Fruit fly (Drosophila melanogaster) whole organism, embryonic: ENCODE results near the gene CG10845.

Experiments
- CG10366 ChIP-seq: fragments of 200-800 bp; sonication (Bioruptor generic); IDR thresholded peaks from 2 replicates; pipeline ENCODE4 v1.3.6; 2022; ENCODE audit warnings: missing biosample characterization, missing genetic modification characterization
- CG11456 ChIP-seq: fragments of 200-800 bp; sonication (Bioruptor generic); IDR thresholded peaks from 3 replicates; pipeline ENCODE4 v1.3.6; 2022; ENCODE audit warnings: missing biosample characterization, missing genetic modification characterization
- CG11695 ChIP-seq: fragments of 200-800 bp; sonication (Bioruptor generic); IDR thresholded peaks from 3 replicates; pipeline ENCODE4 v1.3.6; 2022; ENCODE audit warnings: missing biosample characterization, missing genetic modification characterization
- CG11723 ChIP-seq: fragments of 200-800 bp; sonication (Bioruptor generic); optimal IDR thresholded peaks from 2 replicates; lab custom pipeline; 2017; ENCODE audit warnings: missing biosample characterization, mild to moderate bottlenecking, missing genetic modification characterization
- CG13123 ChIP-seq: fragments of 200-800 bp; sonication (Bioruptor generic); optimal IDR thresholded peaks from 2 replicates; lab custom pipeline; 2016; ENCODE audit warnings: missing biosample characterization, missing genetic modification characterization
- CG13624 ChIP-seq: fragments of 200-800 bp; sonication (Bioruptor generic); optimal IDR thresholded peaks from 2 replicates; lab custom pipeline; 2016; ENCODE audit warnings: missing biosample characterization, missing genetic modification characterization
- CG15479 ChIP-seq: fragments of 200-800 bp; sonication (Bioruptor generic); optimal IDR thresholded peaks from 3 replicates; lab custom pipeline; 2019; ENCODE audit warnings: missing biosample characterization, mild to moderate bottlenecking, missing genetic modification characterization, moderate library complexity
- CG16813 ChIP-seq: fragments of 200-800 bp; sonication (Bioruptor generic); IDR thresholded peaks from 3 replicates; pipeline ENCODE4 v1.3.6; 2022; ENCODE audit warnings: missing biosample characterization, missing genetic modification characterization; ENCODE audit not compliant: partially characterized antibody
- CG18011 ChIP-seq: fragments of 200-800 bp; sonication (Bioruptor generic); optimal IDR thresholded peaks from 2 replicates; lab custom pipeline; 2017; ENCODE audit warnings: missing biosample characterization, missing genetic modification characterization, mild to moderate bottlenecking, moderate library complexity, missing genotype
- CG2199 ChIP-seq: fragments of 200-800 bp; sonication (Bioruptor generic); IDR thresholded peaks from 3 replicates; pipeline ENCODE4 v1.3.6; 2022; ENCODE audit warnings: missing biosample characterization, missing genetic modification characterization
- CG2678 ChIP-seq: fragments of 200-800 bp; sonication (Bioruptor generic); optimal IDR thresholded peaks from 3 replicates; lab custom pipeline; 2019; ENCODE audit warnings: missing biosample characterization, mild to moderate bottlenecking, missing genetic modification characterization, moderate library complexity
- CG30020 ChIP-seq: fragments of 200-800 bp; optimal IDR thresholded peaks from 2 replicates; lab custom pipeline; 2019; ENCODE audit warnings: missing biosample characterization, mild to moderate bottlenecking, missing genetic modification characterization, moderate library complexity
- CG31365 ChIP-seq: fragments of 200-800 bp; sonication (Bioruptor generic); optimal IDR thresholded peaks from 2 replicates; lab custom pipeline; 2018; ENCODE audit warnings: missing biosample characterization, mild to moderate bottlenecking, missing genetic modification characterization
- CG4282 ChIP-seq: fragments of 200-800 bp; sonication (Bioruptor generic); optimal IDR thresholded peaks from 2 replicates; lab custom pipeline; 2016; ENCODE audit warnings: missing biosample characterization, missing genetic modification characterization
- CG43689 ChIP-seq: fragments of 200-800 bp; sonication (Bioruptor generic); IDR thresholded peaks from 2 replicates; pipeline ENCODE4 v1.3.6; 2022; ENCODE audit warnings: missing biosample characterization, missing genetic modification characterization
- CG6683 ChIP-seq: fragments of 200-800 bp; sonication (Bioruptor generic); optimal IDR thresholded peaks from 2 replicates; lab custom pipeline; 2017; ENCODE audit warnings: missing biosample characterization, mild to moderate bottlenecking, missing genetic modification characterization, missing genetic modification reagents
- CG6689 ChIP-seq: fragments of 200-800 bp; sonication (Bioruptor generic); IDR thresholded peaks from 2 replicates; pipeline ENCODE4 v1.3.6; 2022; ENCODE audit warnings: missing biosample characterization, missing genetic modification characterization
- CG7357 ChIP-seq: fragments of 200-800 bp; sonication (Bioruptor generic); IDR thresholded peaks from 3 replicates; pipeline ENCODE4 v1.3.6; 2022; ENCODE audit warnings: missing biosample characterization, missing genetic modification characterization
- CG8359 ChIP-seq: fragments of 200-800 bp; sonication (Bioruptor generic); optimal IDR thresholded peaks from 2 replicates; lab custom pipeline; 2017; ENCODE audit warnings: missing biosample characterization, mild to moderate bottlenecking, missing genetic modification characterization, borderline replicate concordance
- CG9932 ChIP-seq: fragments of 200-800 bp; sonication (Bioruptor generic); IDR thresholded peaks from 2 replicates; pipeline ENCODE4 v1.3.6; 2022; ENCODE audit warnings: missing biosample characterization, missing genetic modification characterization
- Doc3 ChIP-seq: fragments of 200-800 bp; sonication (Bioruptor generic); IDR thresholded peaks from 3 replicates; pipeline ENCODE4 v1.3.6; 2022; ENCODE audit warnings: missing biosample characterization, missing genetic modification characterization; ENCODE audit not compliant: partially characterized antibody
- Ets65A ChIP-seq: fragments of 200-800 bp; sonication (Bioruptor generic); peaks from one replicate; lab custom pipeline; 2016; ENCODE audit warnings: missing biosample characterization, missing genetic modification characterization
- HLH3B ChIP-seq: fragments of 200-800 bp; sonication (Bioruptor generic); IDR thresholded peaks from 2 replicates; pipeline ENCODE4 v1.3.6; 2022; ENCODE audit warnings: missing biosample characterization, missing genetic modification characterization
- Hr78 ChIP-seq, 2 experiments: fragments of 200-800 bp in 1 of 2; fragments of >200 bp in 1 of 2; sonication (Bioruptor generic) in 1 of 2; optimal IDR thresholded peaks; 2 replicates each; lab custom pipeline; 2017 to 2019; ENCODE audit warnings: missing biosample characterization in 2 of 2, missing genetic modification characterization in 2 of 2, mild to moderate bottlenecking in 1 of 2, moderate library complexity in 1 of 2
- MESR4 ChIP-seq: fragments of 200-800 bp; sonication (Bioruptor generic); optimal IDR thresholded peaks from 2 replicates; lab custom pipeline; 2018; ENCODE audit warnings: missing biosample characterization, mild to moderate bottlenecking, missing genetic modification characterization, moderate library complexity
- Meics ChIP-seq: fragments of 200-800 bp; sonication (Bioruptor generic); optimal IDR thresholded peaks from 2 replicates; lab custom pipeline; 2017; ENCODE audit warnings: missing biosample characterization, mild to moderate bottlenecking, missing genetic modification characterization
- NC2β ChIP-seq: fragments of 200-800 bp; sonication (Bioruptor generic); optimal IDR thresholded peaks from 2 replicates; lab custom pipeline; 2016; ENCODE audit warnings: missing biosample characterization, missing genetic modification characterization
- NK7.1 ChIP-seq: fragments of 200-800 bp; sonication (Bioruptor generic); optimal IDR thresholded peaks from 3 replicates; lab custom pipeline; 2016; ENCODE audit warnings: missing biosample characterization, missing genetic modification characterization
- Ptx1 ChIP-seq: fragments of 200-800 bp; sonication (Bioruptor generic); IDR thresholded peaks from 2 replicates; pipeline ENCODE4 v1.3.6; 2022; ENCODE audit warnings: missing biosample characterization, missing genetic modification characterization
- Sry-β ChIP-seq: fragments of 200-800 bp; sonication (Bioruptor generic); optimal IDR thresholded peaks from 2 replicates; lab custom pipeline; 2018; ENCODE audit warnings: missing biosample characterization, mild to moderate bottlenecking, missing genetic modification characterization, moderate library complexity
- Stat92E ChIP-seq, 3 experiments: fragments of >200 bp in 2 of 3; fragments of 200-800 bp in 1 of 3; sonication (Bioruptor generic) in 1 of 3; optimal IDR thresholded peaks; 2 replicates each; lab custom pipeline; 2017 to 2019; ENCODE audit warnings: missing biosample characterization in 3 of 3, missing genetic modification characterization in 3 of 3, mild to moderate bottlenecking in 1 of 3, moderate library complexity in 1 of 3
- Xbp1 ChIP-seq: fragments of 200-800 bp; sonication (Bioruptor generic); optimal IDR thresholded peaks from 3 replicates; lab custom pipeline; 2016; ENCODE audit warnings: missing biosample characterization, mild to moderate bottlenecking, missing genetic modification characterization
- cas ChIP-seq: fragments of 200-800 bp; sonication (Bioruptor generic); IDR thresholded peaks from 2 replicates; pipeline ENCODE4 v1.3.6; 2022; ENCODE audit warnings: missing biosample characterization, missing genetic modification characterization
- caup ChIP-seq: fragments of 200-800 bp; sonication (Bioruptor generic); optimal IDR thresholded peaks from 3 replicates; lab custom pipeline; 2017; ENCODE audit warnings: missing biosample characterization, mild to moderate bottlenecking, missing genetic modification characterization, moderate library complexity; ENCODE audit not compliant: severe bottlenecking
- da ChIP-seq: fragments of 200-800 bp; sonication (Bioruptor generic); optimal IDR thresholded peaks from 2 replicates; lab custom pipeline; 2016; ENCODE audit warnings: missing biosample characterization, missing genetic modification characterization
- gce ChIP-seq: fragments of 200-800 bp; sonication (Bioruptor generic); IDR thresholded peaks from 3 replicates; pipeline ENCODE4 v1.3.6; 2022; ENCODE audit warnings: missing biosample characterization, missing genetic modification characterization
- gro ChIP-seq: fragments of 200-800 bp; sonication (Bioruptor generic); optimal IDR thresholded peaks from 2 replicates; lab custom pipeline; 2016; ENCODE audit warnings: missing biosample characterization, missing genetic modification characterization
- inv ChIP-seq: fragments of 200-800 bp; sonication (Bioruptor generic); IDR thresholded peaks from 2 replicates; pipeline ENCODE4 v1.3.6; 2022; ENCODE audit warnings: missing biosample characterization, missing genetic modification characterization; ENCODE audit not compliant: partially characterized antibody
- kah ChIP-seq: fragments of 200-800 bp; sonication (Bioruptor generic); optimal IDR thresholded peaks from 2 replicates; lab custom pipeline; 2018; ENCODE audit warnings: missing biosample characterization, mild to moderate bottlenecking, missing genetic modification characterization
- lola ChIP-seq, 3 experiments: fragments of >200 bp in 2 of 3; fragments of 200-800 bp in 1 of 3; sonication (Bioruptor generic) in 1 of 3; optimal IDR thresholded peaks; 2 replicates each; lab custom pipeline; 2017 to 2019; ENCODE audit warnings: missing biosample characterization in 3 of 3, missing genetic modification characterization in 3 of 3, mild to moderate bottlenecking in 1 of 3, moderate library complexity in 1 of 3
- nerfin-2 ChIP-seq: fragments of 200-800 bp; sonication (Bioruptor generic); IDR thresholded peaks from 2 replicates; pipeline ENCODE4 v1.3.6; 2022; ENCODE audit warnings: missing biosample characterization, missing genetic modification characterization; ENCODE audit not compliant: partially characterized antibody
- sqz ChIP-seq: fragments of 200-800 bp; sonication (Bioruptor generic); optimal IDR thresholded peaks from 3 replicates; lab custom pipeline; 2018; ENCODE audit warnings: missing biosample characterization, mild to moderate bottlenecking, missing genetic modification characterization
- tna ChIP-seq: fragments of 200-800 bp; sonication (Bioruptor generic); IDR thresholded peaks from 2 replicates; pipeline ENCODE4 v1.3.6; 2022; ENCODE audit warnings: missing biosample characterization, missing genetic modification characterization; ENCODE audit not compliant: partially characterized antibody
- trem ChIP-seq: fragments of 200-800 bp; optimal IDR thresholded peaks from 3 replicates; lab custom pipeline; 2019; ENCODE audit warnings: missing biosample characterization, mild to moderate bottlenecking, missing genetic modification characterization, moderate library complexity
- usp ChIP-seq: fragments of >200 bp; optimal IDR thresholded peaks from 2 replicates; lab custom pipeline; 2017; ENCODE audit warnings: missing biosample characterization, missing genetic modification characterization
- wor ChIP-seq: fragments of 200-800 bp; sonication (Bioruptor generic); IDR thresholded peaks from 2 replicates; pipeline ENCODE4 v1.3.6; 2022; ENCODE audit warnings: missing biosample characterization, missing genetic modification characterization
- yki ChIP-seq: fragments of >200 bp; optimal IDR thresholded peaks from 3 replicates; lab custom pipeline; 2018
- zen ChIP-seq: fragments of 200-800 bp; sonication (Bioruptor generic); optimal IDR thresholded peaks from 3 replicates; lab custom pipeline; 2018; ENCODE audit warnings: missing biosample characterization, mild to moderate bottlenecking, missing genetic modification characterization, moderate library complexity

CG10845 gene

dm6 chr3R:24944920-24945853, 44.3 kb downstream of the CG10845 start, which contains the start of the genes ssh and Nmnat (continued):
- TF ChIP-seq CG7357 (GFP tag; lab: Robert Waterston, UW) = no peak
- peak in 1 of 3 experiments; percentile 17 for TF ChIP-seq Stat92E (GFP tag; optimal IDR thresholded peaks at IDR 0.05; lab: Kevin White, UChicago)
- TF ChIP-seq usp (GFP tag; lab: Kevin White, UChicago) = no peak
- TF ChIP-seq yki (lab: Kevin White, UChicago) = no peak
- no peak for TF ChIP-seq CG15479 (GFP tag; lab: Kevin White, UChicago)
- peak; percentile 63 for TF ChIP-seq CG30020 (tag; lab: Kevin White, UChicago)
- TF ChIP-seq CG31365 = no peak
- no peak for TF ChIP-seq da (GFP tag; lab: Kevin White, UChicago)
- peak; percentile 65; the same call in 1 of the 2 replicates for TF ChIP-seq tna (GFP tag; lab: Robert Waterston, UW)
- TF ChIP-seq Xbp1 (GFP tag; lab: Kevin White, UChicago) = peak; percentile 48
- TF ChIP-seq gce (GFP tag; lab: Robert Waterston, UW) = no peak
- TF ChIP-seq caup (GFP tag; lab: Kevin White, UChicago) = peak; percentile 16
- TF ChIP-seq CG9932 (GFP tag; lab: Robert Waterston, UW) = peak; percentile 66
- peak; percentile 93 for TF ChIP-seq trem
- peak in 1 of 3 experiments; percentile 48 for TF ChIP-seq lola (GFP tag; optimal IDR thresholded peaks at IDR 0.05; lab: Kevin White, UChicago)
- no peak for TF ChIP-seq Hr78 (GFP tag; optimal IDR thresholded peaks at IDR 0.05; lab: Kevin White, UChicago)
- no peak for TF ChIP-seq CG4282 (GFP tag; lab: Kevin White, UChicago)
- TF ChIP-seq CG11723 (GFP tag; lab: Kevin White, UChicago) = no peak
- TF ChIP-seq inv (GFP tag; lab: Robert Waterston, UW) = peak; percentile 91
- TF ChIP-seq NK7.1 (GFP tag; lab: Kevin White, UChicago) = no peak
- peak; percentile 17 for TF ChIP-seq Sry-β (GFP tag; lab: Kevin White, UChicago)
- TF ChIP-seq CG11456 (GFP tag; lab: Robert Waterston, UW) = no peak
- no peak for TF ChIP-seq CG2199
- TF ChIP-seq Ets65A (GFP tag; lab: Kevin White, UChicago) = peak; percentile 73
- TF ChIP-seq CG2678 (tag; lab: Kevin White, UChicago) = no peak
- TF ChIP-seq NC2β (GFP tag; lab: Kevin White, UChicago) = no peak
- peak; percentile 53 for TF ChIP-seq CG13624 (GFP tag; lab: Kevin White, UChicago)
- TF ChIP-seq CG16813 (GFP tag; lab: Robert Waterston, UW) = peak; percentile 94
- no peak for TF ChIP-seq Ptx1
- TF ChIP-seq CG6689 (GFP tag; lab: Robert Waterston, UW) = no peak; the same call in 1 of the 2 replicates
- peak; percentile 57 for TF ChIP-seq gro
- no peak for TF ChIP-seq MESR4 (GFP tag; lab: Kevin White, UChicago)
- no peak for TF ChIP-seq CG11695
- no peak for TF ChIP-seq CG10366 (GFP tag; lab: Robert Waterston, UW)
- peak; percentile 88 for TF ChIP-seq nerfin-2 (GFP tag; lab: Robert Waterston, UW)
- TF ChIP-seq HLH3B = no peak
- no peak for TF ChIP-seq cas (GFP tag; lab: Robert Waterston, UW)
- TF ChIP-seq CG43689 (GFP tag; lab: Robert Waterston, UW) = no peak
- TF ChIP-seq CG18011 = no peak
- TF ChIP-seq CG6683 = no peak
- no peak for TF ChIP-seq Meics
- TF ChIP-seq CG13123 (GFP tag; lab: Kevin White, UChicago) = peak; percentile 8
- no peak for TF ChIP-seq wor
- TF ChIP-seq CG8359 (GFP tag; lab: Kevin White, UChicago) = no peak
- no peak for TF ChIP-seq kah (GFP tag; lab: Kevin White, UChicago)
- TF ChIP-seq zen (tag; lab: Kevin White, UChicago) = peak; percentile 56
- peak; percentile 86 for TF ChIP-seq Doc3 (GFP tag; lab: Robert Waterston, UW)
- TF ChIP-seq sqz = no peak
